Fruit fly (Drosophila melanogaster): ENCODE data around the gene CG9727.

The CG9727 gene

DNA sequence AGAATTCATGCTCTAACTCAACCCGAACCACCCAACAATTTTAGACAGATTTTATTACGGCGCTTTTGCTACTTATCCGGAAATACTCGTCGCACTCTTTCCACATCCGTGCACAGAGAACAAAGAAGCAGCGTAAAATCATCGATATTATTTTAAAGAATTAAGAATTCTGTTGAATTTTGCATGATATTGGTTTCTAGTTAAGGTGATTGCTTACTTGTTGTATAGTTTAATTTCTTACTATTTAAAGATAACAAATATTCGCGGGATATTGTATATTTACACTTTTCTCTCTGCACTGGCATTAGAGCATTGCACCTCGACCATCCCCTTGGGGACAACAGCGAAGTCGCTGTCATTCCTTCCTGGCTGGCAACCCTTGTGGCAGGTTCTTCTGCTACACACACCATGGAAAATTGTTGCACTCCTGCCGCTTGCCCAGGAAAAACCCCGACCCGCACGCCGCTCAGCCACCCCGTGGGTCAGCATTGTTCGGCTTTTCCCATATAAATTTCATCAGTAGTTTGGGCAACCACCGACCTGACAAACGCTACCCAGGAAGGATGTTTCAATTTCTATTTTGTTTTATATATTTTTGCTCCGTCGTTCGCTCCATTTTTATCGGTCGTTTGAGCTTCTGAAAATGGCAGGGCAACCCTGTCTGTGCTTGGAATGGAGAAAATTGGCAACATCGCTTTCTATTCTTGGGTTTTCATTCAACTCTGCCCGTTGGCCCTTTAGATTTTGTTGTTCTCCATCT, 28.7 kb downstream of the CG9727 start (continued):
- peak; percentile 73 for TF ChIP-seq zfh1 (GFP tag; IDR thresholded peaks at IDR 0.05)
- peak; percentile 48 for TF ChIP-seq CG18476 (GFP tag; optimal IDR thresholded peaks at IDR 0.05)
- TF ChIP-seq CG10147 (GFP tag; optimal IDR thresholded peaks at IDR 0.05) = peak; percentile 49
- TF ChIP-seq Xbp1 (GFP tag; optimal IDR thresholded peaks at IDR 0.05) = peak; percentile 68
- TF ChIP-seq z (GFP tag; IDR thresholded peaks at IDR 0.05) = no peak
- TF ChIP-seq CG17328 (GFP tag; IDR thresholded peaks at IDR 0.05) = peak; percentile 75
- no peak for TF ChIP-seq Oaz (GFP tag; IDR thresholded peaks at IDR 0.05)
- TF ChIP-seq CG33213 (GFP tag; optimal IDR thresholded peaks at IDR 0.05) = no peak
- peak; percentile 23 for TF ChIP-seq zfh2 (GFP tag; optimal IDR thresholded peaks at IDR 0.05)
- TF ChIP-seq zf30C (GFP tag; optimal IDR thresholded peaks at IDR 0.05) = peak; percentile 8
- TF ChIP-seq nerfin-1 (tag; optimal IDR thresholded peaks at IDR 0.05) = peak; percentile 89
- peak; percentile 48 for TF ChIP-seq CG6683 (GFP tag; optimal IDR thresholded peaks at IDR 0.05)
- no peak for TF ChIP-seq Kr (GFP tag; optimal IDR thresholded peaks at IDR 0.05)
- peak; percentile 14 to 77 for TF ChIP-seq Hr51 (GFP tag; optimal IDR thresholded peaks at IDR 0.05)
- peak; percentile 53 for TF ChIP-seq CG12104 (GFP tag; optimal IDR thresholded peaks at IDR 0.05)
- peak; percentile 41 for TF ChIP-seq CG13894 (tag; optimal IDR thresholded peaks at IDR 0.05)
- peak; percentile 76; the same call in 2 of the 3 replicates for TF ChIP-seq CG34422 (GFP tag; IDR thresholded peaks at IDR 0.05)
- TF ChIP-seq chn (GFP tag; optimal IDR thresholded peaks at IDR 0.05) = peak; percentile 55
- peak; percentile 57 for TF ChIP-seq Ssrp (tag; optimal IDR thresholded peaks at IDR 0.05)
- TF ChIP-seq CrebB (tag; optimal IDR thresholded peaks at IDR 0.05) = peak; percentile 41
- TF ChIP-seq Nf-YA (GFP tag; IDR thresholded peaks at IDR 0.05) = peak; percentile 65
- TF ChIP-seq CG14667 (GFP tag; IDR thresholded peaks at IDR 0.05) = no peak; the same call in 1 of the 2 replicates
- peak; percentile 47; the same call in 1 of the 2 replicates for TF ChIP-seq ap (GFP tag; IDR thresholded peaks at IDR 0.05)
- peak; percentile 62 for TF ChIP-seq NfI (GFP tag; optimal IDR thresholded peaks at IDR 0.05)
- peak; percentile 21 for TF ChIP-seq CG10654 (GFP tag; optimal IDR thresholded peaks at IDR 0.05)
- TF ChIP-seq so (GFP tag; IDR thresholded peaks at IDR 0.05) = peak; percentile 74; the same call in 1 of the 3 replicates
- TF ChIP-seq Nf-YC (tag; optimal IDR thresholded peaks at IDR 0.05) = no peak
- TF ChIP-seq Sin3A (optimal IDR thresholded peaks at IDR 0.05) = no peak
- TF ChIP-seq CG9876 (GFP tag; optimal IDR thresholded peaks at IDR 0.05) = no peak
- TF ChIP-seq Rx (GFP tag; IDR thresholded peaks at IDR 0.05) = 0 out of 2 replicates have a peak, but pooled peaks have one; percentile 11
- TF ChIP-seq CG10462 (GFP tag; optimal IDR thresholded peaks at IDR 0.05) = peak; percentile 37
- no peak for TF ChIP-seq pb (GFP tag; optimal IDR thresholded peaks at IDR 0.05)
- TF ChIP-seq stc (GFP tag; IDR thresholded peaks at IDR 0.05) = peak; percentile 69
- TF ChIP-seq gem (tag; optimal IDR thresholded peaks at IDR 0.05) = peak; percentile 82
- peak; percentile 41 for TF ChIP-seq kah (GFP tag; optimal IDR thresholded peaks at IDR 0.05)
- peak; percentile 68 for TF ChIP-seq CG13775 (GFP tag; optimal IDR thresholded peaks at IDR 0.05)
- peak; percentile 45; the same call in 2 of the 4 replicates for TF ChIP-seq Gug (GFP tag; IDR thresholded peaks at IDR 0.05)
- no peak for TF ChIP-seq D19B (GFP tag; optimal IDR thresholded peaks at IDR 0.05)
- TF ChIP-seq CG17568 (GFP tag; optimal IDR thresholded peaks at IDR 0.05) = no peak
- peak; percentile 23 for TF ChIP-seq Sry-δ (GFP tag; optimal IDR thresholded peaks at IDR 0.05)
- TF ChIP-seq CG1792 (GFP tag; optimal IDR thresholded peaks at IDR 0.05) = peak; percentile 17
- TF ChIP-seq CG8281 (tag; optimal IDR thresholded peaks at IDR 0.05) = no peak
- TF ChIP-seq Six4 (GFP tag; optimal IDR thresholded peaks at IDR 0.05) = peak; percentile 62
- TF ChIP-seq slou (GFP tag; optimal IDR thresholded peaks at IDR 0.05) = no peak
- TF ChIP-seq jing (GFP tag; optimal IDR thresholded peaks at IDR 0.05) = peak; percentile 33
- TF ChIP-seq repo (GFP tag; optimal IDR thresholded peaks at IDR 0.05) = no peak
- peak; percentile 80 for TF ChIP-seq seq (GFP tag; IDR thresholded peaks at IDR 0.05)
- peak; percentile 5 for TF ChIP-seq Dip3 (GFP tag; optimal IDR thresholded peaks at IDR 0.05)
- TF ChIP-seq klu (GFP tag; IDR thresholded peaks at IDR 0.05) = no peak
- TF ChIP-seq CG12744 (GFP tag; optimal IDR thresholded peaks at IDR 0.05) = peak; percentile 21

All from whole organism, embryonic.